Fruit fly (Drosophila melanogaster) whole organism, embryonic: ENCODE results near the gene PGAP2.

Experiments
- Antp ChIP-seq: fragments of 200-800 bp; sonication (Bioruptor generic); optimal IDR thresholded peaks from 3 replicates; lab custom pipeline; 2016; ENCODE audit warnings: missing biosample characterization, missing genetic modification characterization
- CG10565 ChIP-seq: fragments of 200-800 bp; sonication (Bioruptor generic); optimal IDR thresholded peaks from 3 replicates; lab custom pipeline; 2016; ENCODE audit warnings: missing biosample characterization, mild to moderate bottlenecking, missing genetic modification characterization
- CG12299 ChIP-seq: fragments of 200-800 bp; sonication (Bioruptor generic); optimal IDR thresholded peaks from 2 replicates; lab custom pipeline; 2018; ENCODE audit warnings: missing biosample characterization, mild to moderate bottlenecking, missing genetic modification characterization
- CG12744 ChIP-seq: fragments of 200-800 bp; sonication (Bioruptor generic); optimal IDR thresholded peaks from 2 replicates; lab custom pipeline; 2016; ENCODE audit warnings: missing biosample characterization, missing genetic modification characterization
- CG13624 ChIP-seq: fragments of 200-800 bp; sonication (Bioruptor generic); optimal IDR thresholded peaks from 2 replicates; lab custom pipeline; 2016; ENCODE audit warnings: missing biosample characterization, missing genetic modification characterization
- CG14667 ChIP-seq: fragments of 200-800 bp; sonication (Bioruptor generic); IDR thresholded peaks from 2 replicates; pipeline ENCODE4 v1.3.6; 2022; ENCODE audit warnings: missing biosample characterization, missing genetic modification characterization
- CG1529 ChIP-seq: fragments of 200-800 bp; sonication (Bioruptor generic); optimal IDR thresholded peaks from 3 replicates; lab custom pipeline; 2018; ENCODE audit warnings: missing biosample characterization, missing genetic modification characterization
- CG15514 ChIP-seq: fragments of 200-800 bp; sonication (Bioruptor generic); optimal IDR thresholded peaks from 3 replicates; lab custom pipeline; 2017; ENCODE audit warnings: missing biosample characterization, missing genetic modification characterization, mild to moderate bottlenecking, moderate library complexity, missing genetic modification reagents
- CG18011 ChIP-seq: fragments of 200-800 bp; sonication (Bioruptor generic); optimal IDR thresholded peaks from 2 replicates; lab custom pipeline; 2017; ENCODE audit warnings: missing biosample characterization, missing genetic modification characterization, mild to moderate bottlenecking, moderate library complexity, missing genotype
- CG18262 ChIP-seq: fragments of 200-800 bp; optimal IDR thresholded peaks from 3 replicates; lab custom pipeline; 2019; ENCODE audit warnings: missing biosample characterization, mild to moderate bottlenecking, missing genetic modification characterization, moderate library complexity
- CG2120 ChIP-seq: fragments of 200-800 bp; sonication (Bioruptor generic); optimal IDR thresholded peaks from 3 replicates; lab custom pipeline; 2016; ENCODE audit warnings: missing biosample characterization, missing genetic modification characterization
- CG2202 ChIP-seq: fragments of 200-800 bp; sonication (Bioruptor generic); optimal IDR thresholded peaks from 2 replicates; lab custom pipeline; 2018; ENCODE audit warnings: missing biosample characterization, mild to moderate bottlenecking, missing genetic modification characterization
- CG30403 ChIP-seq: fragments of 200-800 bp; sonication (Bioruptor generic); optimal IDR thresholded peaks from 3 replicates; lab custom pipeline; 2016; ENCODE audit warnings: missing biosample characterization, missing genetic modification characterization
- CG43689 ChIP-seq: fragments of 200-800 bp; sonication (Bioruptor generic); IDR thresholded peaks from 2 replicates; pipeline ENCODE4 v1.3.6; 2022; ENCODE audit warnings: missing biosample characterization, missing genetic modification characterization
- CG8924 ChIP-seq: fragments of 200-800 bp; optimal IDR thresholded peaks from 3 replicates; lab custom pipeline; 2019; ENCODE audit warnings: missing biosample characterization, mild to moderate bottlenecking, missing genetic modification characterization, moderate library complexity
- CG8944 ChIP-seq: fragments of 200-800 bp; sonication (Bioruptor generic); optimal IDR thresholded peaks from 3 replicates; lab custom pipeline; 2016; ENCODE audit warnings: missing biosample characterization, missing genetic modification characterization
- Dbx ChIP-seq: fragments of 200-800 bp; sonication (Bioruptor generic); IDR thresholded peaks from 3 replicates; pipeline ENCODE4 v1.3.6; 2022; ENCODE audit warnings: missing biosample characterization, missing genetic modification characterization
- Dp ChIP-seq: fragments of 200-800 bp; sonication (Bioruptor generic); optimal IDR thresholded peaks from 2 replicates; lab custom pipeline; 2018; ENCODE audit warnings: missing biosample characterization, mild to moderate bottlenecking, missing genetic modification characterization, moderate library complexity
- Hand ChIP-seq: fragments of 200-800 bp; sonication (Bioruptor generic); optimal IDR thresholded peaks from 2 replicates; lab custom pipeline; 2017; ENCODE audit warnings: mild to moderate bottlenecking, missing biosample characterization, missing genetic modification reagents, missing genetic modification characterization
- HmgD ChIP-seq: fragments of 200-800 bp; sonication (Bioruptor generic); optimal IDR thresholded peaks from 3 replicates; lab custom pipeline; 2016; ENCODE audit warnings: missing biosample characterization, missing genetic modification characterization
- Hr3 ChIP-seq: fragments of 200-800 bp; sonication (Bioruptor generic); optimal IDR thresholded peaks from 3 replicates; lab custom pipeline; 2016; ENCODE audit warnings: missing biosample characterization, missing genetic modification characterization
- Jarid2 ChIP-seq: fragments of 200-800 bp; sonication (Bioruptor generic); optimal IDR thresholded peaks from 3 replicates; lab custom pipeline; 2017; ENCODE audit warnings: mild to moderate bottlenecking, missing biosample characterization, missing genetic modification reagents, missing genetic modification characterization
- Kr ChIP-seq: fragments of 200-800 bp; sonication (Bioruptor generic); optimal IDR thresholded peaks from 2 replicates; lab custom pipeline; 2017; ENCODE audit warnings: missing biosample characterization, mild to moderate bottlenecking, missing genetic modification characterization
- Lim3 ChIP-seq: fragments of 200-800 bp; sonication (Bioruptor generic); IDR thresholded peaks from 2 replicates; pipeline ENCODE4 v1.3.6; 2022; ENCODE audit warnings: missing biosample characterization, missing genetic modification characterization
- MTF-1 ChIP-seq: fragments of 200-800 bp; sonication (Bioruptor generic); optimal IDR thresholded peaks from 2 replicates; lab custom pipeline; 2018; ENCODE audit warnings: missing biosample characterization, mild to moderate bottlenecking, missing genetic modification characterization, borderline replicate concordance
- NC2α ChIP-seq: fragments of 200-800 bp; sonication (Bioruptor generic); optimal IDR thresholded peaks from 2 replicates; lab custom pipeline; 2016; ENCODE audit warnings: missing biosample characterization, missing genetic modification characterization
- Neu2 ChIP-seq: fragments of 200-800 bp; sonication (Bioruptor generic); optimal IDR thresholded peaks from 3 replicates; lab custom pipeline; 2016; ENCODE audit warnings: missing biosample characterization, missing genetic modification characterization, borderline replicate concordance
- NfI ChIP-seq: fragments of 200-800 bp; sonication (Bioruptor generic); optimal IDR thresholded peaks from 3 replicates; lab custom pipeline; 2018; ENCODE audit warnings: missing biosample characterization, mild to moderate bottlenecking, missing genetic modification characterization, moderate library complexity
- Sin3A ChIP-seq: fragments of >200 bp; optimal IDR thresholded peaks from 2 replicates; lab custom pipeline; 2018
- TFAM ChIP-seq: fragments of 200-800 bp; sonication (Bioruptor generic); optimal IDR thresholded peaks from 2 replicates; lab custom pipeline; 2017; ENCODE audit warnings: missing biosample characterization, missing genetic modification characterization, inconsistent platforms
- Taf1 ChIP-seq: fragments of 200-800 bp; sonication (Bioruptor generic); IDR thresholded peaks from 2 replicates; pipeline ENCODE4 v1.3.6; 2022; ENCODE audit warnings: missing biosample characterization, missing genetic modification characterization
- ac ChIP-seq: fragments of 200-800 bp; sonication (Bioruptor generic); optimal IDR thresholded peaks from 3 replicates; lab custom pipeline; 2017; ENCODE audit warnings: missing biosample characterization, mild to moderate bottlenecking, missing genetic modification characterization
- btn ChIP-seq: fragments of 200-800 bp; sonication (Bioruptor generic); optimal IDR thresholded peaks from 2 replicates; lab custom pipeline; 2016; ENCODE audit warnings: missing biosample characterization, missing genetic modification characterization
- chm ChIP-seq: fragments of 200-800 bp; sonication (Bioruptor generic); IDR thresholded peaks from 2 replicates; pipeline ENCODE4 v1.3.6; 2022; ENCODE audit warnings: missing biosample characterization, missing genetic modification characterization
- dati ChIP-seq: fragments of 200-800 bp; sonication (Bioruptor generic); IDR thresholded peaks from 2 replicates; pipeline ENCODE4 v1.3.6; 2022; ENCODE audit warnings: missing biosample characterization, missing genetic modification characterization
- en ChIP-seq: fragments of 200-800 bp; sonication (Bioruptor generic); optimal IDR thresholded peaks from 2 replicates; lab custom pipeline; 2016; ENCODE audit warnings: missing biosample characterization, missing genetic modification characterization
- fu2 ChIP-seq: fragments of 200-800 bp; sonication (Bioruptor generic); optimal IDR thresholded peaks from 2 replicates; lab custom pipeline; 2016; ENCODE audit warnings: missing biosample characterization, missing genetic modification characterization
- gcm2 ChIP-seq: fragments of 200-800 bp; sonication (Bioruptor generic); optimal IDR thresholded peaks from 2 replicates; lab custom pipeline; 2016; ENCODE audit warnings: missing biosample characterization, missing genetic modification characterization
- gt ChIP-seq: fragments of 200-800 bp; sonication (Bioruptor generic); IDR thresholded peaks from 2 replicates; pipeline ENCODE4 v1.3.6; 2022; ENCODE audit warnings: missing biosample characterization, missing genetic modification characterization
- h ChIP-seq: fragments of >200 bp; optimal IDR thresholded peaks from 2 replicates; lab custom pipeline; 2017
- klu ChIP-seq: fragments of 200-800 bp; sonication (Bioruptor generic); IDR thresholded peaks from 2 replicates; pipeline ENCODE4 v1.3.6; 2022; ENCODE audit warnings: missing biosample characterization, missing genetic modification characterization
- pb ChIP-seq: fragments of 200-800 bp; sonication (Bioruptor generic); optimal IDR thresholded peaks from 3 replicates; lab custom pipeline; 2016; ENCODE audit warnings: missing biosample characterization, missing genetic modification characterization
- psq ChIP-seq: fragments of 200-800 bp; sonication (Bioruptor generic); optimal IDR thresholded peaks from 2 replicates; lab custom pipeline; 2017; ENCODE audit warnings: missing biosample characterization, missing genetic modification characterization
- ranshi ChIP-seq: fragments of 200-800 bp; sonication (Bioruptor generic); IDR thresholded peaks from 2 replicates; pipeline ENCODE4 v1.3.6; 2022; ENCODE audit warnings: missing biosample characterization, missing genetic modification characterization
- rib ChIP-seq: fragments of 200-800 bp; sonication (Bioruptor generic); IDR thresholded peaks from 2 replicates; pipeline ENCODE4 v1.3.6; 2022; ENCODE audit warnings: missing biosample characterization, missing genetic modification characterization
- ro ChIP-seq: fragments of 200-800 bp; sonication (Bioruptor generic); IDR thresholded peaks from 2 replicates; pipeline ENCODE4 v1.3.6; 2022; ENCODE audit warnings: missing biosample characterization, missing genetic modification characterization
- sna ChIP-seq: fragments of 200-800 bp; sonication (Bioruptor generic); IDR thresholded peaks from 2 replicates; pipeline ENCODE4 v1.3.6; 2022; ENCODE audit warnings: missing biosample characterization, missing genetic modification characterization; ENCODE audit not compliant: partially characterized antibody
- sob ChIP-seq: fragments of 200-800 bp; sonication (Bioruptor generic); IDR thresholded peaks from 2 replicates; pipeline ENCODE4 v1.3.6; 2022; ENCODE audit warnings: missing biosample characterization, missing genetic modification characterization
- tin ChIP-seq: fragments of 200-800 bp; sonication (Bioruptor generic); optimal IDR thresholded peaks from 3 replicates; lab custom pipeline; 2016; ENCODE audit warnings: missing biosample characterization, missing genetic modification characterization
- trem ChIP-seq: fragments of 200-800 bp; optimal IDR thresholded peaks from 3 replicates; lab custom pipeline; 2019; ENCODE audit warnings: missing biosample characterization, mild to moderate bottlenecking, missing genetic modification characterization, moderate library complexity
- wek ChIP-seq: fragments of 200-800 bp; sonication (Bioruptor generic); optimal IDR thresholded peaks from 3 replicates; lab custom pipeline; 2018; ENCODE audit warnings: missing biosample characterization, mild to moderate bottlenecking, missing genetic modification characterization, moderate library complexity
- z ChIP-seq: fragments of 200-800 bp; sonication (Bioruptor generic); IDR thresholded peaks from 3 replicates; pipeline ENCODE4 v1.3.6; 2022; ENCODE audit warnings: missing biosample characterization, missing genetic modification characterization
- zen ChIP-seq: fragments of 200-800 bp; sonication (Bioruptor generic); optimal IDR thresholded peaks from 3 replicates; lab custom pipeline; 2018; ENCODE audit warnings: missing biosample characterization, mild to moderate bottlenecking, missing genetic modification characterization, moderate library complexity

The PGAP2 gene

dm6 chr2L:825768-826263, 6.5 kb upstream of the PGAP2 start, which contains the start of the genes CG3862 and dock (continued):
- TF ChIP-seq Lim3 (GFP tag; lab: Robert Waterston, UW) (no peak), CG18262 (tag; lab: Kevin White, UChicago) (peak; percentile 12), Dp (GFP tag; lab: Kevin White, UChicago) (peak; percentile 74), en (GFP tag; lab: Kevin White, UChicago) (no peak), gcm2 (GFP tag; lab: Kevin White, UChicago) (no peak), fu2 (peak; percentile 28), NC2α (GFP tag; lab: Kevin White, UChicago) (peak; percentile 26), Hr3 (GFP tag; lab: Kevin White, UChicago) (peak; percentile 11), trem (tag; lab: Kevin White, UChicago) (peak; percentile 32), CG13624 (peak; percentile 76), wek (GFP tag; lab: Kevin White, UChicago) (peak; percentile 1), CG18011 (peak; percentile 37), CG8944 (GFP tag; lab: Kevin White, UChicago) (peak; percentile 22), CG43689 (GFP tag; lab: Robert Waterston, UW) (no peak), rib (GFP tag; lab: Robert Waterston, UW) (peak; percentile 39; the same call in 1 of the 2 replicates), tin (GFP tag; lab: Kevin White, UChicago) (peak; percentile 58), klu (GFP tag; lab: Robert Waterston, UW) (no peak), psq (GFP tag; lab: Kevin White, UChicago) (peak; percentile 25), ac (GFP tag; lab: Kevin White, UChicago) (no peak), CG12744 (GFP tag; lab: Kevin White, UChicago) (no peak), CG2202 (tag; lab: Kevin White, UChicago) (peak; percentile 38), sob (GFP tag; lab: Robert Waterston, UW) (peak; percentile 75), chm (GFP tag; lab: Robert Waterston, UW) (peak; percentile 64), Taf1 (GFP tag; lab: Robert Waterston, UW) (no peak), ranshi (GFP tag; lab: Robert Waterston, UW) (peak; percentile 49; the same call in 1 of the 2 replicates), CG8924 (peak; percentile 64), MTF-1 (GFP tag; lab: Kevin White, UChicago) (peak; percentile 29), NfI (GFP tag; lab: Kevin White, UChicago) (peak; percentile 50), dati (GFP tag; lab: Robert Waterston, UW) (no peak), Neu2 (GFP tag; lab: Kevin White, UChicago) (no peak), CG12299 (tag; lab: Kevin White, UChicago) (peak; percentile 66), CG2120 (GFP tag; lab: Kevin White, UChicago) (peak; percentile 74), Dbx (GFP tag; lab: Robert Waterston, UW) (peak; percentile 69), TFAM (GFP tag; lab: Kevin White, UChicago) (no peak), zen (peak; percentile 75), CG30403 (GFP tag; lab: Kevin White, UChicago) (peak; percentile 41), btn (GFP tag; lab: Kevin White, UChicago) (no peak), ro (GFP tag; lab: Robert Waterston, UW) (no peak), gt (GFP tag; lab: Robert Waterston, UW) (no peak), Jarid2 (GFP tag; lab: Kevin White, UChicago) (peak; percentile 89), sna (GFP tag; lab: Robert Waterston, UW) (peak; percentile 88), CG10565 (GFP tag; lab: Kevin White, UChicago) (no peak), Kr (GFP tag; lab: Kevin White, UChicago) (no peak), z (GFP tag; lab: Robert Waterston, UW) (no peak), CG15514 (peak; percentile 72), Antp (peak; percentile 66), HmgD (GFP tag; lab: Kevin White, UChicago) (peak; percentile 83), h (lab: Kevin White, UChicago) (no peak), Sin3A (lab: Kevin White, UChicago) (peak; percentile 77), pb (GFP tag; lab: Kevin White, UChicago) (peak; percentile 48), Hand (GFP tag; lab: Kevin White, UChicago) (no peak), CG1529 (GFP tag; lab: Kevin White, UChicago) (no peak), CG14667 (GFP tag; lab: Robert Waterston, UW) (no peak)
